Worm (Caenorhabditis elegans) whole organism, L2 larva: ENCODE measurements around the gene clh-3.

Source experiments
- Y55F3AM.14 ChIP-seq: fragments of 200-800 bp; sonication (Bioruptor generic); optimal IDR thresholded peaks from 2 replicates; lab custom pipeline; 2018; ENCODE audit warnings: mild to moderate bottlenecking, missing genetic modification characterization, missing compliant biosample characterization
- ceh-16 ChIP-seq: fragments of 150-350 bp; optimal IDR thresholded peaks from 2 replicates; lab custom pipeline; 2014; ENCODE audit warnings: missing biosample characterization, missing genetic modification characterization
- dmd-4 ChIP-seq: sonication (generic microtip); optimal IDR thresholded peaks from 2 replicates; lab custom pipeline; 2017; ENCODE audit warnings: missing biosample characterization, missing genetic modification characterization
- lsy-2 ChIP-seq, 2 experiments: fragments of 150-350 bp in 1 of 2; sonication (generic microtip) in 1 of 2; optimal IDR thresholded peaks; 2 replicates each; lab custom pipeline; 2014 to 2017; ENCODE audit warnings: missing biosample characterization in 2 of 2, missing genetic modification characterization in 2 of 2
- nhr-10 ChIP-seq: sonication (generic microtip); optimal IDR thresholded peaks from 2 replicates; lab custom pipeline; 2017; ENCODE audit warnings: missing biosample characterization, missing genetic modification characterization
- nhr-237 ChIP-seq: fragments of 150-350 bp; optimal IDR thresholded peaks from 2 replicates; lab custom pipeline; 2014; ENCODE audit warnings: missing biosample characterization, missing genetic modification characterization
- nhr-6 ChIP-seq: fragments of 150-350 bp; optimal IDR thresholded peaks from 2 replicates; lab custom pipeline; 2014; ENCODE audit warnings: missing biosample characterization, missing genetic modification characterization
- nhr-77 ChIP-seq: fragments of 150-350 bp; optimal IDR thresholded peaks from 2 replicates; lab custom pipeline; 2014; ENCODE audit warnings: missing biosample characterization, missing genetic modification characterization
- unc-39 ChIP-seq: fragments of 150-350 bp; optimal IDR thresholded peaks from 2 replicates; lab custom pipeline; 2014; ENCODE audit warnings: missing biosample characterization, missing genetic modification characterization
- zag-1 ChIP-seq: fragments of 150-350 bp; optimal IDR thresholded peaks from 2 replicates; lab custom pipeline; 2014; ENCODE audit warnings: missing biosample characterization, missing genetic modification characterization
- ztf-11 ChIP-seq: sonication (generic microtip); optimal IDR thresholded peaks from 2 replicates; lab custom pipeline; 2017; ENCODE audit warnings: missing biosample characterization, missing genetic modification characterization

ce11 chrII:7245576-7245975, 19.9 kb upstream of the clh-3 start, which contains the start of gene skpo-3:
- no peak for TF ChIP-seq ztf-11 (tag; lab: Kevin White, UChicago)
- TF ChIP-seq zag-1 (tag; lab: Kevin White, UChicago), result no peak
- TF ChIP-seq unc-39, result no peak
- TF ChIP-seq lsy-2 (tag; optimal IDR thresholded peaks at IDR 0.05; lab: Kevin White, UChicago), result no peak
- TF ChIP-seq nhr-10 (tag; lab: Kevin White, UChicago), result no peak
- no peak for TF ChIP-seq nhr-237 (tag; lab: Kevin White, UChicago)
- no peak for TF ChIP-seq dmd-4 (tag; lab: Kevin White, UChicago)
- no peak for TF ChIP-seq nhr-6
- TF ChIP-seq nhr-77 (tag; lab: Kevin White, UChicago), result no peak
- TF ChIP-seq ceh-16 (tag; lab: Kevin White, UChicago), result no peak
- no peak for TF ChIP-seq Y55F3AM.14
